Fruit fly (Drosophila melanogaster) whole organism, embryonic: ENCODE measurements around the gene Nup107.

Source experiments
- Aef1 ChIP-seq: fragments of 200-800 bp; sonication (Bioruptor generic); IDR thresholded peaks from 3 replicates; pipeline ENCODE4 v1.3.6; 2022; ENCODE audit warnings: missing biosample characterization, missing genetic modification characterization
- Blimp-1 ChIP-seq: fragments of 200-800 bp; sonication (Bioruptor generic); optimal IDR thresholded peaks from 3 replicates; lab custom pipeline; 2018; ENCODE audit warnings: missing biosample characterization, missing genetic modification characterization, mild to moderate bottlenecking, moderate library complexity, missing genetic modification reagents
- CG11456 ChIP-seq: fragments of 200-800 bp; sonication (Bioruptor generic); IDR thresholded peaks from 3 replicates; pipeline ENCODE4 v1.3.6; 2022; ENCODE audit warnings: missing biosample characterization, missing genetic modification characterization
- CG11696 ChIP-seq: fragments of 200-800 bp; sonication (Bioruptor generic); IDR thresholded peaks from 2 replicates; pipeline ENCODE4 v1.3.6; 2022; ENCODE audit warnings: missing biosample characterization, missing genetic modification characterization
- CG12942 ChIP-seq: fragments of 200-800 bp; sonication (Bioruptor generic); optimal IDR thresholded peaks from 3 replicates; lab custom pipeline; 2016; ENCODE audit warnings: missing biosample characterization, missing genetic modification characterization
- CG15601 ChIP-seq: fragments of 200-800 bp; sonication (Bioruptor generic); optimal IDR thresholded peaks from 3 replicates; lab custom pipeline; 2019; ENCODE audit warnings: missing biosample characterization, mild to moderate bottlenecking, missing genetic modification characterization, moderate library complexity
- CG1602 ChIP-seq: fragments of 200-800 bp; sonication (Bioruptor generic); optimal IDR thresholded peaks from 3 replicates; lab custom pipeline; 2016; ENCODE audit warnings: missing biosample characterization, missing genetic modification characterization
- CG2129 ChIP-seq: fragments of 200-800 bp; sonication (Bioruptor generic); IDR thresholded peaks from 2 replicates; pipeline ENCODE4 v1.3.6; 2022; ENCODE audit warnings: missing biosample characterization, missing genetic modification characterization; ENCODE audit not compliant: partially characterized antibody
- CG30403 ChIP-seq: fragments of 200-800 bp; sonication (Bioruptor generic); optimal IDR thresholded peaks from 3 replicates; lab custom pipeline; 2016; ENCODE audit warnings: missing biosample characterization, missing genetic modification characterization
- CG31224 ChIP-seq: fragments of 200-800 bp; sonication (Bioruptor generic); IDR thresholded peaks from 2 replicates; pipeline ENCODE4 v1.3.6; 2022; ENCODE audit warnings: missing biosample characterization, missing genetic modification characterization
- CG3847 ChIP-seq: fragments of 200-800 bp; sonication (Bioruptor generic); IDR thresholded peaks from 2 replicates; pipeline ENCODE4 v1.3.6; 2022; ENCODE audit warnings: missing biosample characterization, missing genetic modification characterization
- CG4282 ChIP-seq: fragments of 200-800 bp; sonication (Bioruptor generic); optimal IDR thresholded peaks from 2 replicates; lab custom pipeline; 2016; ENCODE audit warnings: missing biosample characterization, missing genetic modification characterization
- CG6765 ChIP-seq: fragments of 200-800 bp; sonication (Bioruptor generic); optimal IDR thresholded peaks from 3 replicates; lab custom pipeline; 2017; ENCODE audit warnings: missing biosample characterization, mild to moderate bottlenecking, missing genetic modification characterization
- CG6854 ChIP-seq: fragments of 200-800 bp; sonication (Bioruptor generic); optimal IDR thresholded peaks from 3 replicates; lab custom pipeline; 2017; ENCODE audit warnings: missing biosample characterization, mild to moderate bottlenecking, missing genetic modification characterization
- CG7372 ChIP-seq: fragments of 200-800 bp; sonication (Bioruptor generic); IDR thresholded peaks from 2 replicates; pipeline ENCODE4 v1.3.6; 2022; ENCODE audit warnings: missing biosample characterization, missing genetic modification characterization
- CG7839 ChIP-seq: fragments of 200-800 bp; sonication (Bioruptor generic); optimal IDR thresholded peaks from 3 replicates; lab custom pipeline; 2018; ENCODE audit warnings: missing biosample characterization, mild to moderate bottlenecking, missing genetic modification characterization, moderate library complexity
- CG7928 ChIP-seq: fragments of 200-800 bp; sonication (Bioruptor generic); optimal IDR thresholded peaks from 2 replicates; lab custom pipeline; 2017; ENCODE audit warnings: missing biosample characterization, mild to moderate bottlenecking, missing genetic modification characterization
- CG8281 ChIP-seq: fragments of 200-800 bp; sonication (Bioruptor generic); optimal IDR thresholded peaks from 2 replicates; lab custom pipeline; 2018; ENCODE audit warnings: missing biosample characterization, mild to moderate bottlenecking, missing genetic modification characterization, moderate library complexity
- CG8478 ChIP-seq: fragments of >200 bp; optimal IDR thresholded peaks from 2 replicates; lab custom pipeline; 2018
- Camta ChIP-seq: fragments of 200-800 bp; sonication (Bioruptor generic); optimal IDR thresholded peaks from 2 replicates; lab custom pipeline; 2016; ENCODE audit warnings: missing biosample characterization, missing genetic modification characterization
- CrebB ChIP-seq: fragments of 200-800 bp; sonication (Bioruptor generic); optimal IDR thresholded peaks from 3 replicates; lab custom pipeline; 2018; ENCODE audit warnings: missing biosample characterization, mild to moderate bottlenecking, missing genetic modification characterization
- Dek ChIP-seq: fragments of 200-800 bp; sonication (Bioruptor generic); optimal IDR thresholded peaks from 3 replicates; lab custom pipeline; 2019; ENCODE audit warnings: missing biosample characterization, mild to moderate bottlenecking, missing genetic modification characterization, moderate library complexity
- HLH3B ChIP-seq: fragments of 200-800 bp; sonication (Bioruptor generic); IDR thresholded peaks from 2 replicates; pipeline ENCODE4 v1.3.6; 2022; ENCODE audit warnings: missing biosample characterization, missing genetic modification characterization
- HLHmδ ChIP-seq: fragments of 200-800 bp; sonication (Bioruptor generic); optimal IDR thresholded peaks from 2 replicates; lab custom pipeline; 2018; ENCODE audit warnings: missing biosample characterization, mild to moderate bottlenecking, missing genetic modification characterization, moderate library complexity
- Lim3 ChIP-seq: fragments of 200-800 bp; sonication (Bioruptor generic); IDR thresholded peaks from 2 replicates; pipeline ENCODE4 v1.3.6; 2022; ENCODE audit warnings: missing biosample characterization, missing genetic modification characterization
- Lpt ChIP-seq: fragments of >200 bp; optimal IDR thresholded peaks from 2 replicates; lab custom pipeline; 2018; ENCODE audit warnings: missing biosample characterization, missing genetic modification characterization
- NfI ChIP-seq: fragments of 200-800 bp; sonication (Bioruptor generic); optimal IDR thresholded peaks from 3 replicates; lab custom pipeline; 2018; ENCODE audit warnings: missing biosample characterization, mild to moderate bottlenecking, missing genetic modification characterization, moderate library complexity
- Scr ChIP-seq: fragments of 200-800 bp; sonication (Bioruptor generic); IDR thresholded peaks from 2 replicates; pipeline ENCODE4 v1.3.6; 2022; ENCODE audit warnings: missing biosample characterization, missing genetic modification characterization; ENCODE audit not compliant: partially characterized antibody
- Spps ChIP-seq: fragments of 200-800 bp; sonication (Bioruptor generic); optimal IDR thresholded peaks from 2 replicates; lab custom pipeline; 2018; ENCODE audit warnings: missing biosample characterization, mild to moderate bottlenecking, missing genetic modification characterization
- Sry-δ ChIP-seq: fragments of 200-800 bp; sonication (Bioruptor generic); optimal IDR thresholded peaks from 2 replicates; lab custom pipeline; 2016; ENCODE audit warnings: missing biosample characterization, missing genetic modification characterization
- Taf1 ChIP-seq: fragments of 200-800 bp; sonication (Bioruptor generic); IDR thresholded peaks from 2 replicates; pipeline ENCODE4 v1.3.6; 2022; ENCODE audit warnings: missing biosample characterization, missing genetic modification characterization
- Tbp ChIP-seq: fragments of >200 bp; optimal IDR thresholded peaks from 2 replicates; lab custom pipeline; 2018; ENCODE audit warnings: missing biosample characterization, missing genetic modification characterization
- bcd ChIP-seq: fragments of 200-800 bp; sonication (Bioruptor generic); optimal IDR thresholded peaks from 2 replicates; lab custom pipeline; 2017; ENCODE audit warnings: missing biosample characterization, mild to moderate bottlenecking, missing genetic modification characterization
- bigmax ChIP-seq: fragments of 200-800 bp; sonication (Bioruptor generic); optimal IDR thresholded peaks from 2 replicates; lab custom pipeline; 2018; ENCODE audit warnings: missing biosample characterization, mild to moderate bottlenecking, missing genetic modification characterization
- chif ChIP-seq, 2 experiments: fragments of 200-800 bp; sonication (Bioruptor generic); optimal IDR thresholded peaks; 3 replicates each; lab custom pipeline; 2016; ENCODE audit warnings: missing biosample characterization in 2 of 2, missing genetic modification characterization in 2 of 2
- dimm ChIP-seq: fragments of 200-800 bp; sonication (Bioruptor generic); IDR thresholded peaks from 2 replicates; pipeline ENCODE4 v1.3.6; 2022; ENCODE audit warnings: missing biosample characterization, missing genetic modification characterization
- dmrt11E ChIP-seq: fragments of 200-800 bp; sonication (Bioruptor generic); optimal IDR thresholded peaks from 3 replicates; lab custom pipeline; 2018; ENCODE audit warnings: missing biosample characterization, mild to moderate bottlenecking, missing genetic modification characterization, moderate library complexity
- dpn ChIP-seq, 2 experiments: fragments of 200-800 bp; sonication (Bioruptor generic); optimal IDR thresholded peaks; 3 replicates each; lab custom pipeline; 2016; ENCODE audit warnings: missing biosample characterization in 2 of 2, missing genetic modification characterization in 2 of 2
- dysf ChIP-seq: fragments of 200-800 bp; sonication (Bioruptor generic); IDR thresholded peaks from 3 replicates; pipeline ENCODE4 v1.3.6; 2022; ENCODE audit warnings: missing biosample characterization, missing genetic modification characterization
- h ChIP-seq: fragments of >200 bp; optimal IDR thresholded peaks from 2 replicates; lab custom pipeline; 2017
- insv ChIP-seq, 2 experiments: fragments of 200-800 bp; sonication (Bioruptor generic); optimal IDR thresholded peaks; 3 replicates each; lab custom pipeline; 2016 to 2018; ENCODE audit warnings: missing biosample characterization in 2 of 2, missing genetic modification characterization in 2 of 2
- jing ChIP-seq: fragments of 200-800 bp; sonication (Bioruptor generic); optimal IDR thresholded peaks from 2 replicates; lab custom pipeline; 2018; ENCODE audit warnings: missing biosample characterization, mild to moderate bottlenecking, missing genetic modification characterization
- lola ChIP-seq, 3 experiments: fragments of >200 bp in 2 of 3; fragments of 200-800 bp in 1 of 3; sonication (Bioruptor generic) in 1 of 3; optimal IDR thresholded peaks; 2 replicates each; lab custom pipeline; 2017 to 2019; ENCODE audit warnings: missing biosample characterization in 3 of 3, missing genetic modification characterization in 3 of 3, mild to moderate bottlenecking in 1 of 3, moderate library complexity in 1 of 3
- mirr ChIP-seq: fragments of 200-800 bp; sonication (Bioruptor generic); optimal IDR thresholded peaks from 3 replicates; lab custom pipeline; 2018; ENCODE audit warnings: missing biosample characterization, mild to moderate bottlenecking, missing genetic modification characterization
- p53 ChIP-seq: fragments of 200-800 bp; sonication (Bioruptor generic); optimal IDR thresholded peaks from 2 replicates; lab custom pipeline; 2016; ENCODE audit warnings: missing biosample characterization, missing genetic modification characterization
- pb ChIP-seq: fragments of 200-800 bp; sonication (Bioruptor generic); optimal IDR thresholded peaks from 3 replicates; lab custom pipeline; 2016; ENCODE audit warnings: missing biosample characterization, missing genetic modification characterization
- phol ChIP-seq: fragments of 200-800 bp; sonication (Bioruptor generic); optimal IDR thresholded peaks from 3 replicates; lab custom pipeline; 2018; ENCODE audit warnings: missing biosample characterization, mild to moderate bottlenecking, missing genetic modification characterization, moderate library complexity
- rib ChIP-seq: fragments of 200-800 bp; sonication (Bioruptor generic); IDR thresholded peaks from 2 replicates; pipeline ENCODE4 v1.3.6; 2022; ENCODE audit warnings: missing biosample characterization, missing genetic modification characterization
- ro ChIP-seq: fragments of 200-800 bp; sonication (Bioruptor generic); IDR thresholded peaks from 2 replicates; pipeline ENCODE4 v1.3.6; 2022; ENCODE audit warnings: missing biosample characterization, missing genetic modification characterization
- run ChIP-seq: fragments of 200-800 bp; sonication (Bioruptor generic); optimal IDR thresholded peaks from 3 replicates; lab custom pipeline; 2018; ENCODE audit warnings: missing biosample characterization, mild to moderate bottlenecking, missing genetic modification characterization

The Nup107 gene

dm6 chr2L:10701499-10702062 is 34.3 kb downstream of the Nup107 start, which contains the start of gene Lip1 (continued):
- TF ChIP-seq rib (GFP tag; lab: Robert Waterston, UW): no peak
- TF ChIP-seq CG15601 (tag; lab: Kevin White, UChicago): no peak
- TF ChIP-seq Aef1 (GFP tag; lab: Robert Waterston, UW): no peak
- TF ChIP-seq Lim3 (GFP tag; lab: Robert Waterston, UW): peak; percentile 73; the same call in 1 of the 2 replicates
- TF ChIP-seq chif (GFP tag; optimal IDR thresholded peaks at IDR 0.05; lab: Kevin White, UChicago): no peak
- peak; percentile 69 for TF ChIP-seq mirr (GFP tag; lab: Kevin White, UChicago)

- TF ChIP-seq p53 (GFP tag; lab: Kevin White, UChicago) (no peak), HLHmδ (no peak), dpn (GFP tag; optimal IDR thresholded peaks at IDR 0.05; lab: Kevin White, UChicago) (peak; percentile 45 to 52), CG30403 (peak; percentile 62), h (no peak), CrebB (tag; lab: Kevin White, UChicago) (no peak), CG1602 (peak; percentile 22), Camta (peak; percentile 9), Dek (peak; percentile 47), CG11456 (GFP tag; lab: Robert Waterston, UW) (peak; percentile 76), CG7372 (GFP tag; lab: Robert Waterston, UW) (peak; percentile 58; the same call in 1 of the 2 replicates), bcd (GFP tag; lab: Kevin White, UChicago) (peak; percentile 58), CG6765 (GFP tag; lab: Kevin White, UChicago) (no peak), Tbp (GFP tag; lab: Kevin White, UChicago) (no peak), dysf (GFP tag; lab: Robert Waterston, UW) (peak; percentile 76), Lpt (GFP tag; lab: Kevin White, UChicago) (no peak), CG8478 (lab: Kevin White, UChicago) (no peak), CG7928 (GFP tag; lab: Kevin White, UChicago) (peak; percentile 38), ro (GFP tag; lab: Robert Waterston, UW) (no peak), insv (GFP tag; optimal IDR thresholded peaks at IDR 0.05; lab: Kevin White, UChicago) (no peak), CG4282 (GFP tag; lab: Kevin White, UChicago) (no peak), CG3847 (peak; percentile 63), CG6854 (no peak), dimm (GFP tag; lab: Robert Waterston, UW) (no peak), dmrt11E (tag; lab: Kevin White, UChicago) (peak; percentile 24), Sry-δ (GFP tag; lab: Kevin White, UChicago) (no peak), pb (GFP tag; lab: Kevin White, UChicago) (peak; percentile 7), bigmax (GFP tag; lab: Kevin White, UChicago) (no peak), CG11696 (GFP tag; lab: Robert Waterston, UW) (peak; percentile 38; the same call in 1 of the 2 replicates), lola (GFP tag; optimal IDR thresholded peaks at IDR 0.05; lab: Kevin White, UChicago) (peak in 1 of 3 experiments; percentile 21), Scr (GFP tag; lab: Robert Waterston, UW) (no peak), CG7839 (tag; lab: Kevin White, UChicago) (peak; percentile 74), jing (GFP tag; lab: Kevin White, UChicago) (peak; percentile 17), CG12942 (GFP tag; lab: Kevin White, UChicago) (peak; percentile 12), Spps (peak; percentile 40), CG2129 (GFP tag; lab: Robert Waterston, UW) (no peak), CG8281 (no peak), NfI (GFP tag; lab: Kevin White, UChicago) (peak; percentile 46), Blimp-1 (GFP tag; lab: Kevin White, UChicago) (peak; percentile 70), HLH3B (GFP tag; lab: Robert Waterston, UW) (no peak), phol (tag; lab: Kevin White, UChicago) (peak; percentile 51), CG31224 (0 out of 2 replicates have a peak, but pooled peaks have one; percentile 18), run (tag; lab: Kevin White, UChicago) (no peak), Taf1 (GFP tag; lab: Robert Waterston, UW) (peak; percentile 72)
Measured at dm6 chr2L:10697992-10698391, 37.9 kb downstream of the Nup107 start, which contains the start of gene CG7300. Gene CG7300, minus strand, starts transcription at chr2L:10698043.
